Worm (Caenorhabditis elegans): ENCODE measurements around the gene srr-1.

DNA sequence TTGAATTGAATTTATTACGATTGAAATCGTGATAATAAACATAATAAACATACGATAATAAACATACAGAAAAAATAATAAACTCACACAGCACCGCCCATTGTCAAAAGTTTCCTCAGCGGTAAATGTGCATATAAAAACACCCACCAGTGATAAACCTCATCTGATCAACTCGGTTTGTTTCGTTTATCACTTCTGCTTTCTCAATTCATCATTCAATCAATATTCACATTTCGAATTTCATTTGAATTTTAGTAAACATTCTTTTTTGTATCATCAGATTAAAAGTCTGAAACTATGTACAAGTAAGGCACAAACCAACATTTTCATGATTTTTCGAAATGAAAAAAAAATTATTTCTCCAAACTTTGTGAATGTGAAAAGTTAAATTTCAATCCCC is 40.4 kb downstream of the srr-1 start, which contains the start of gene try-10:
- TF ChIP-seq tbx-37 (GFP tag; conservative IDR thresholded peaks at IDR 0.05), result no peak
- no peak for TF ChIP-seq ceh-13 (GFP tag; optimal IDR thresholded peaks at IDR 0.05)
- no peak for TF ChIP-seq hnd-1 (tag; optimal IDR thresholded peaks at IDR 0.05)

All from whole organism, early embryonic.